Worm (Caenorhabditis elegans): ENCODE measurements around the gene try-1.

ce11 chrII:4984151-4984550, 34.8 kb upstream of the try-1 start:
- TF ChIP-seq Y55F3AM.14 (GFP tag; optimal IDR thresholded peaks at IDR 0.05) = no peak
- no peak for TF ChIP-seq mdl-1 (tag; optimal IDR thresholded peaks at IDR 0.05)
- no peak for TF ChIP-seq elt-1 (tag; optimal IDR thresholded peaks at IDR 0.05)
- TF ChIP-seq ceh-82 (tag; optimal IDR thresholded peaks at IDR 0.05) = no peak
- TF ChIP-seq nhr-6 (tag; optimal IDR thresholded peaks at IDR 0.05) = no peak
- TF ChIP-seq crh-2 (tag; optimal IDR thresholded peaks at IDR 0.05) = no peak

All from whole organism, L2 larva.